Worm (Caenorhabditis elegans) whole organism, L4 larva: ENCODE measurements around the gene C54C6.4.

ENCODE experiments used
- ZK546.5 ChIP-seq, 2 experiments: sonication (generic microtip); optimal IDR thresholded peaks; 2 replicates each; lab custom pipeline; 2017; ENCODE audit warnings: missing biosample characterization in 2 of 2, missing genetic modification characterization in 2 of 2
- arid-1 ChIP-seq: fragments of 200-800 bp; sonication (Bioruptor generic); conservative IDR thresholded peaks from 2 replicates; pipeline ENCODE4 v1.3.6; 2022; ENCODE audit warnings: missing genetic modification reagents, missing genetic modification characterization, missing compliant biosample characterization
- ceh-44 ChIP-seq: fragments of 200-800 bp; sonication (Bioruptor generic); IDR thresholded peaks from 2 replicates; pipeline ENCODE4 v1.3.6; 2022; ENCODE audit warnings: missing genetic modification reagents, missing genetic modification characterization, missing compliant biosample characterization
- dmd-9 ChIP-seq: fragments of 200-800 bp; sonication (Bioruptor generic); IDR thresholded peaks from 2 replicates; pipeline ENCODE4 v1.3.6; 2022; ENCODE audit warnings: missing genetic modification reagents, missing genetic modification characterization, missing compliant biosample characterization
- lin-15B ChIP-seq: fragments of 150-350 bp; sonication (generic microtip); optimal IDR thresholded peaks from 3 replicates; lab custom pipeline; 2014; ENCODE audit warnings: missing biosample characterization, missing genetic modification characterization
- mdt-29 ChIP-seq: fragments of 200-800 bp; sonication (Bioruptor generic); IDR thresholded peaks from 2 replicates; pipeline ENCODE4 v1.3.6; 2022; ENCODE audit warnings: missing genetic modification reagents, missing genetic modification characterization, missing compliant biosample characterization
- skn-1 ChIP-seq: fragments of 150-350 bp; optimal IDR thresholded peaks from 2 replicates; lab custom pipeline; 2014; ENCODE audit warnings: missing biosample characterization, missing genetic modification characterization

DNA sequence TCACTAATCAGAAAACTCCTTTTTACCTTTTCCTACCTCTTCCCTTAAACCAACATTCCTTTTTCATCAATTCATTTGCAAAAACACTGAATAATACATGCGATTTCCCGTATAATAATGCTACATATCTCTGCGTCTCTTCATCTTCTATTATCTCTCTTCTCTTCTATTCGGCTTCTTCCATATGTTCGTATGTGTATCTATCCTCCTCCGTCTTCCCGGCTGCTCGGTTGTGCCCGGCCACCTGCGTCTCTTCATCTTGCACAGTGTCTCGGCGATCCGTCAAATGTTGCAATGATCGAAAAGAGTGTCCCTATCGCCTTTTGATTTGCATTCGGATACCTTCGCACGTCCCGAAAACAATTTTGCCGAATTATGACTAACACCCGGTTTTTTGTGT is 29.9 kb downstream of the C54C6.4 start:
- TF ChIP-seq arid-1 (GFP tag; lab: Robert Waterston, UW) (no peak), ceh-44 (GFP tag; lab: Robert Waterston, UW) (no peak), lin-15B (tag; lab: Kevin White, UChicago) (no peak), mdt-29 (GFP tag; lab: Robert Waterston, UW) (no peak), skn-1 (no peak), ZK546.5 (tag; optimal IDR thresholded peaks at IDR 0.05; lab: Kevin White, UChicago) (no peak), dmd-9 (GFP tag; lab: Robert Waterston, UW) (no peak)
